Worm (Caenorhabditis elegans): ENCODE data around the gene ttr-38.

The ttr-38 gene

DNA sequence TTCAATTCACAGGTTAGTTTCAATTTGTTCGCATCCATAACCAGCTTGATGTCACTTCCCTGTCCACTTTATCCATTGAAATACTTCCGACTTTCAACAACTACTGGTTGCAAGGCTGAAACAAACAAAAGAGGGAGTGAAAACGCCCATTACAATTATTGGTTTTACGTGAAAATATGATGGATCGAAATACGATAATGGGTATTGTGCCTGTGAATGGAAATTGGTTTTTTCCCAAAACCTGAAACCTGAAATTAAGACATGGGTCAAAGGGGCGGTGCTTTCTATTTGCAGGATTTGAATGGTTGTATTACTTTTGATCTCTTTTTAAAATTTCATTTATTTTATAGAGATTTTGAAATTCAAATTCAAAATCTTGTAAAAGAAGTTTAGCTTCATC lies 15.5 kb downstream of the ttr-38 start, which contains the start of gene B0416.2:
B0416.2 (plus strand) TSS at position 301 of the 400 bp plus-strand sequence.
- no peak for TF ChIP-seq unc-30 (tag; optimal IDR thresholded peaks at IDR 0.05)
- TF ChIP-seq rnt-1 (tag; optimal IDR thresholded peaks at IDR 0.05), result no peak
- TF ChIP-seq lsy-2 (tag; optimal IDR thresholded peaks at IDR 0.05), result no peak
- TF ChIP-seq snu-23 (GFP tag; optimal IDR thresholded peaks at IDR 0.05), result no peak
- TF ChIP-seq alr-1 (tag; optimal IDR thresholded peaks at IDR 0.05; ENCODE audit: borderline replicate concordance), result no peak
- no peak for TF ChIP-seq snpc-4 (tag; optimal IDR thresholded peaks at IDR 0.05)
- TF ChIP-seq pax-3 (tag; optimal IDR thresholded peaks at IDR 0.05), result no peak
- TF ChIP-seq C16A3.4 (tag; optimal IDR thresholded peaks at IDR 0.05), result no peak
- TF ChIP-seq nhr-71 (tag; optimal IDR thresholded peaks at IDR 0.05), result no peak
- TF ChIP-seq hlh-4 (tag; optimal IDR thresholded peaks at IDR 0.05), result no peak
- TF ChIP-seq swsn-7 (tag; optimal IDR thresholded peaks at IDR 0.05), result no peak
- no peak for TF ChIP-seq lir-3 (tag; optimal IDR thresholded peaks at IDR 0.05; ENCODE audit: poor library complexity)
- no peak for TF ChIP-seq vab-15 (tag; optimal IDR thresholded peaks at IDR 0.05)
- TF ChIP-seq mep-1 (tag; optimal IDR thresholded peaks at IDR 0.05), result no peak
- no peak for TF ChIP-seq hpl-2 (GFP tag; optimal IDR thresholded peaks at IDR 0.05)
- TF ChIP-seq lin-13 (GFP tag; optimal IDR thresholded peaks at IDR 0.05), result no peak
- no peak for TF ChIP-seq xbp-1 (tag; optimal IDR thresholded peaks at IDR 0.05)
- TF ChIP-seq nhr-19 (GFP tag; conservative IDR thresholded peaks at IDR 0.05), result no peak
- no peak for TF ChIP-seq nhr-77 (tag; optimal IDR thresholded peaks at IDR 0.05)
- TF ChIP-seq pqm-1 (tag; optimal IDR thresholded peaks at IDR 0.05), result no peak

ce11 chrX:9297834-9298233 lies 16.5 kb downstream of the ttr-38 start, which contains the start of gene B0416.7:
TSS of gene B0416.7 (minus strand) at chrX:9297934.
- TF ChIP-seq tbx-2 (tag; optimal IDR thresholded peaks at IDR 0.05) (no peak), nhr-28 (tag; optimal IDR thresholded peaks at IDR 0.05) (no peak), nhr-11 (tag; optimal IDR thresholded peaks at IDR 0.05) (no peak), efl-1 (optimal IDR thresholded peaks at IDR 0.05) (no peak), efl-1 (GFP tag; optimal IDR thresholded peaks at IDR 0.05 in 1 of 2) (peak in 1 of 2 experiments; percentile 36), nhr-85 (tag) (peak; percentile 77), zag-1 (tag; optimal IDR thresholded peaks at IDR 0.05) (no peak), lin-13 (GFP tag; optimal IDR thresholded peaks at IDR 0.05) (no peak), fkh-10 (GFP tag; optimal IDR thresholded peaks at IDR 0.05) (no peak), lin-14 (GFP tag; optimal IDR thresholded peaks at IDR 0.05) (peak; percentile 5)

ce11 chrX:9296591-9296990 lies 17.7 kb downstream of the ttr-38 start, which contains the start of gene gly-13:
TSS of gene gly-13 (minus strand) at chrX:9296622.
- TF ChIP-seq fos-1 (tag; optimal IDR thresholded peaks at IDR 0.05) (no peak), vab-15 (tag; optimal IDR thresholded peaks at IDR 0.05) (no peak), tlp-1 (tag; optimal IDR thresholded peaks at IDR 0.05) (no peak), zip-4 (GFP tag; optimal IDR thresholded peaks at IDR 0.05) (no peak), nhr-47 (tag; optimal IDR thresholded peaks at IDR 0.05) (peak; percentile 32), nhr-90 (tag; optimal IDR thresholded peaks at IDR 0.05; ENCODE audit: poor library complexity) (peak; percentile 49), isw-1 (GFP tag; IDR thresholded peaks at IDR 0.05) (no peak), nhr-12 (tag; optimal IDR thresholded peaks at IDR 0.05) (no peak), C34B4.2 (tag; optimal IDR thresholded peaks at IDR 0.05) (no peak), egl-27 (tag; optimal IDR thresholded peaks at IDR 0.05) (no peak), C04F5.9 (tag; optimal IDR thresholded peaks at IDR 0.05) (no peak), snu-23 (GFP tag; optimal IDR thresholded peaks at IDR 0.05) (peak; percentile 51), blmp-1 (tag; optimal IDR thresholded peaks at IDR 0.05) (peak; percentile 26), ceh-8 (GFP tag; optimal IDR thresholded peaks at IDR 0.05) (no peak), pag-3 (tag; optimal IDR thresholded peaks at IDR 0.05; ENCODE audit: borderline replicate concordance, insufficient read depth) (no peak), F16B12.6 (tag; optimal IDR thresholded peaks at IDR 0.05) (no peak), ama-1 (optimal IDR thresholded peaks at IDR 0.05) (no peak), lsy-2 (tag; optimal IDR thresholded peaks at IDR 0.05) (peak in 1 of 2 experiments; percentile 30), nhr-77 (tag; optimal IDR thresholded peaks at IDR 0.05) (no peak), lin-35 (GFP tag; optimal IDR thresholded peaks at IDR 0.05) (peak in 1 of 2 experiments; percentile 33), lin-14 (GFP tag; optimal IDR thresholded peaks at IDR 0.05) (peak; percentile 31), nhr-19 (GFP tag; conservative IDR thresholded peaks at IDR 0.05) (no peak; the same call in 1 of the 2 replicates), fkh-10 (GFP tag; optimal IDR thresholded peaks at IDR 0.05) (no peak), nhr-85 (tag) (peak; percentile 48), unc-30 (tag; optimal IDR thresholded peaks at IDR 0.05) (no peak), hpl-2 (GFP tag; optimal IDR thresholded peaks at IDR 0.05) (no peak), mep-1 (tag; optimal IDR thresholded peaks at IDR 0.05) (no peak), lin-39 (tag; optimal IDR thresholded peaks at IDR 0.05) (no peak), lin-15B (tag; optimal IDR thresholded peaks at IDR 0.05) (no peak), xbp-1 (tag; optimal IDR thresholded peaks at IDR 0.05) (peak; percentile 33), sptf-1 (tag; optimal IDR thresholded peaks at IDR 0.05) (no peak), irx-1 (tag; optimal IDR thresholded peaks at IDR 0.05) (peak; percentile 5), snpc-4 (tag; optimal IDR thresholded peaks at IDR 0.05) (no peak)

Data from whole organism, L1 larva.